Worm (Caenorhabditis elegans) whole organism, L2 larva: ENCODE measurements around the gene nspd-6.
A peak's percentile ranks its signal among the peaks of the same experiment; 100 is the strongest.

ENCODE experiments used
- alr-1 ChIP-seq: fragments of 150-350 bp; optimal IDR thresholded peaks from 2 replicates; lab custom pipeline; 2014; ENCODE audit warnings: missing biosample characterization, missing genetic modification characterization
- lsy-2 ChIP-seq, 2 experiments: fragments of 150-350 bp in 1 of 2; sonication (generic microtip) in 1 of 2; optimal IDR thresholded peaks; 2 replicates each; lab custom pipeline; 2014 to 2017; ENCODE audit warnings: missing biosample characterization in 2 of 2, missing genetic modification characterization in 2 of 2
- nhr-23 ChIP-seq: fragments of 150-350 bp; optimal IDR thresholded peaks from 2 replicates; lab custom pipeline; 2014; ENCODE audit warnings: missing biosample characterization, missing genetic modification reagents, missing genetic modification characterization
- nhr-77 ChIP-seq: fragments of 150-350 bp; optimal IDR thresholded peaks from 2 replicates; lab custom pipeline; 2014; ENCODE audit warnings: missing biosample characterization, missing genetic modification characterization
- peb-1 ChIP-seq: fragments of 150-350 bp; optimal IDR thresholded peaks from 2 replicates; lab custom pipeline; 2014; ENCODE audit warnings: missing biosample characterization, missing genetic modification characterization
- skn-1 ChIP-seq: sonication (generic microtip); optimal IDR thresholded peaks from 2 replicates; lab custom pipeline; 2017; ENCODE audit warnings: missing biosample characterization, missing genetic modification characterization
- sma-3 ChIP-seq: sonication (generic microtip); optimal IDR thresholded peaks from 2 replicates; lab custom pipeline; 2016; ENCODE audit warnings: missing genetic modification reagents, missing genetic modification characterization, missing compliant biosample characterization
- sma-9 ChIP-seq, 2 experiments: fragments of 150-350 bp in 1 of 2; sonication (generic microtip) in 1 of 2; optimal IDR thresholded peaks; 2 replicates each; lab custom pipeline; 2014 to 2016; ENCODE audit warnings: missing genetic modification characterization in 2 of 2, mild to moderate bottlenecking in 1 of 2, missing biosample characterization in 1 of 2, missing compliant biosample characterization in 1 of 2, missing genetic modification reagents in 1 of 2, moderate library complexity in 1 of 2
- snpc-4 ChIP-seq: fragments of 150-350 bp; optimal IDR thresholded peaks from 2 replicates; lab custom pipeline; 2014; ENCODE audit warnings: missing biosample characterization, missing genetic modification characterization
- unc-39 ChIP-seq: fragments of 150-350 bp; optimal IDR thresholded peaks from 2 replicates; lab custom pipeline; 2014; ENCODE audit warnings: missing biosample characterization, missing genetic modification characterization
- unc-62 ChIP-seq: fragments of 150-350 bp; optimal IDR thresholded peaks from 2 replicates; lab custom pipeline; 2014; ENCODE audit warnings: missing biosample characterization, missing genetic modification reagents, missing genetic modification characterization
- zag-1 ChIP-seq: fragments of 150-350 bp; optimal IDR thresholded peaks from 2 replicates; lab custom pipeline; 2014; ENCODE audit warnings: missing biosample characterization, missing genetic modification characterization
- ztf-11 ChIP-seq: sonication (generic microtip); optimal IDR thresholded peaks from 2 replicates; lab custom pipeline; 2017; ENCODE audit warnings: missing biosample characterization, missing genetic modification characterization
- ztf-4 ChIP-seq: fragments of 150-350 bp; optimal IDR thresholded peaks from 2 replicates; lab custom pipeline; 2014; ENCODE audit warnings: missing biosample characterization, missing genetic modification characterization

DNA sequence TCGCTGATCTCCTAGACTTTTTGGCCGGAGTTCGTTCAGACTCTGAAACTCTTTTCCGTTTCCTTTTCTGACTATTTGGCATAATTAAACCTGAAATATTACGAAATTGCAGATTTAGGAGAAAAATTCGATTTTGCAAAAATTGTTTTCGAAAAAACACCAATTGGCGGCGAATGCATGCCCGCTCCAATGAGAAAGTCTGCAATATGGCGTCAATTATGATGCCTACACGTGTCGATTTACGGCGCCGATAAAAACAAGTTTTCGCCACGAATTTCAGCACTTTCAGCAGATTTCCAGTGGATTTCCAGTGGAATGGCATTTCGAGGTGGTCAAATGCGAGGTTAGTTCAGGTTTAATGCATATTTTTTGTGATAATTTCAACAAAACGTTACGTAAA lies 43.9 kb upstream of the nspd-6 start, which contains the start of the genes Y59E9AL.36 and nbet-1:
- TF ChIP-seq unc-39 (no peak), alr-1 (tag; lab: Kevin White, UChicago) (no peak), sma-9 (GFP tag; optimal IDR thresholded peaks at IDR 0.05; lab: Kevin White, UChicago) (peak; percentile 52), sma-9 (tag; optimal IDR thresholded peaks at IDR 0.05; lab: Kevin White, UChicago) (no peak), zag-1 (tag; lab: Kevin White, UChicago) (peak; percentile 4), unc-62 (no peak), nhr-77 (no peak), skn-1 (no peak), lsy-2 (tag; optimal IDR thresholded peaks at IDR 0.05; lab: Kevin White, UChicago) (peak; percentile 73 to 82), ztf-11 (tag; lab: Kevin White, UChicago) (no peak), snpc-4 (peak; percentile 40), ztf-4 (tag; lab: Kevin White, UChicago) (no peak), sma-3 (peak; percentile 73), peb-1 (no peak), nhr-23 (tag; lab: Kevin White, UChicago) (no peak)
